Worm (Caenorhabditis elegans): ENCODE measurements around the gene lgc-9.

Gene lgc-9

DNA sequence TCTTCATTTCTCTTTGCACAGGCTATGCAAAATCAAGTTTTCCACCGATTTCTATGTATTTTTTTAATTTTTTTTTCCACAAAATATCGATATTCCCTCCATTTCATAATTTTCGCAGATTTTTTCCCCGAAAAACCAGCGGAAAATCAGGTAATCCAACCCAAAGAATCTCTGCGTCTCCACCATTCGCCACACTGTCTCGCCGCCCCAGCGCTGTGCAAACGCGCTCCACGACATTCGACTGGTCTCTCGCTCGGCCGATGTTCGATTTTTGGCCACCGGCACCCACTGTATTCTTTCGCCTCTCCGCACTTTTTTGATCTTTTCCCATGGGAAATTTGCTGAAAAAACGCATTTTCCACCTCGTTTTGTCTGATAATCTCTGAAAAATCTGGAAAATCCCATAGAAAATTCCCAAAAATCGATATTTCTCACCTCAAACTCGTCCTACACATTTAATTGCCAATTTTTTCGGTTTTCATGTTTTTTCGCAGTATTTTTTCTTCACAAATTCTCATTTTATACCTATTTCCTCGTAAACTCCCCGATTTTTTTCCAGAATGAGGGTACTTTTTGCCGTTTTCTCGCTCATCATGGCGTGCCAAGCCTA, 46.7 kb upstream of the lgc-9 start, which contains the start of gene vha-19 (continued):
- no peak for TF ChIP-seq mxl-1 (tag; optimal IDR thresholded peaks at IDR 0.05)
- no peak for TF ChIP-seq nhr-120 (GFP tag; IDR thresholded peaks at IDR 0.05)
- no peak for TF ChIP-seq hmg-1.2 (GFP tag; IDR thresholded peaks at IDR 0.05)
- TF ChIP-seq mes-4 (tag; optimal IDR thresholded peaks at IDR 0.05): no peak
- no peak for TF ChIP-seq madf-3 (GFP tag; IDR thresholded peaks at IDR 0.05)
- no peak for TF ChIP-seq die-1 (tag; optimal IDR thresholded peaks at IDR 0.05)
- TF ChIP-seq ceh-27 (GFP tag; optimal IDR thresholded peaks at IDR 0.05): peak; percentile 13

DNA sequence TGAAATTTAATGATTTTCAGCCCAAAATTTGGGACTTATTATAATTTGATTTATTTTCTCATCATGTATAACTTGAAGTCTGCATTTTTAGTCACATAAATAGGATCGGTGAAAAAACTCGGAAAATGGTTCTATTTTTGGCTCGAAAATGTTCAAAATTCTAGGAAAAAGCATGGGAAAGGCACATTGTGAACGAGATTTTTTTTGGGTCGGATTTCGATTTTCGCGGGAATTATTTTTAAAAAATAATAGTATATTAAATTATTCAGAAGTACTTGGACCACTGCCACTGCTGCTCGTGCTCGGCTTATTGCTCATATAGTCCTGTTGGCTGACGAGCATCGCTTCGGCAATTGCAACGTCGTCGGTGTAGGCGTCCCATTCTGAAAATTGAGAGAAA, 42.1 kb upstream of the lgc-9 start:
- TF ChIP-seq F52B5.7 (tag; optimal IDR thresholded peaks at IDR 0.05) (peak; percentile 32), rpc-1 (optimal IDR thresholded peaks at IDR 0.05) (no peak), rpc-1 (tag; optimal IDR thresholded peaks at IDR 0.05) (no peak), ztf-26 (tag; optimal IDR thresholded peaks at IDR 0.05) (peak; percentile 35), lin-35 (GFP tag; optimal IDR thresholded peaks at IDR 0.05) (peak in 1 of 3 experiments; percentile 1), F39B2.1 (GFP tag; IDR thresholded peaks at IDR 0.05) (no peak), repo-1 (tag; optimal IDR thresholded peaks at IDR 0.05) (peak; percentile 74)

DNA sequence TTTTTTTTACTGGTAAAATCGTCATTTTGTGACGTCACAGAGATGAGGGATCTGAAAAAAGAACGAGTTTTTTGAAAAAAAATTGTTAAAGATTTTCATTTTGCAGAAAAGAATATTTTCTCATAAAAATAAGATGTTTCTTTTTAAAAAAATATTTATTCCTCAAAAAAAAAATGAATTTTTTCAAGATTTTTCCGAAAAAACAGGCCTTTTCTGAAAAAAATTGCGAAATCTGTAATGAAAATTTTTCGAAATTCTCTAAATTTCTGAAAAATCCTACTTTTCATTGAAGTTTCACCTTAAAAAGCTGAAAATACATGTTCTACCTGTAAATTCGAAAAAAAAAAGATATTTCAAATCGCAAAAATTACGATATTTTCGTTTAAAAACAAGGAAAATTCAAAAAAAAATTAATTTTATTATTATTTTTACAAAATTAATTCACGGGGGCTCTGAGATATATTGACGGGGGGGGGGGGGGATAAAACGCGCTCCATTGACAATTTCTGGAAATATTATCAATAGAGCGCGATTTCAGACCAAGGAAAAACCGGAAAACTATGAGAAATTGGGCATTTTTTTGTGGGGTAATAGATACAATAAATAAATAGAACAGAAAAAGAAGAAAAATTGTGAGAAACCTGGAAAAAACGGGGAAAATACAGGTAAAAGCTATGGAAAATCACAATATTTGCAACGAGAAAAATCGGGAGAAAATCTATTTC, 37.2 kb upstream of the lgc-9 start, which contains the start of gene otub-4:
Gene otub-4, minus strand, starts transcription at position 51 of the 725 bp plus-strand sequence.
- no peak for TF ChIP-seq cebp-1 (GFP tag; IDR thresholded peaks at IDR 0.05)
- TF ChIP-seq cebp-1 (tag; optimal IDR thresholded peaks at IDR 0.05): peak; percentile 24
- no peak for TF ChIP-seq athp-1 (tag; optimal IDR thresholded peaks at IDR 0.05)
- TF ChIP-seq madf-8 (GFP tag; conservative IDR thresholded peaks at IDR 0.05): no peak
- peak; percentile 58; the same call in 1 of the 2 replicates for TF ChIP-seq mcd-1 (GFP tag; IDR thresholded peaks at IDR 0.05)
- TF ChIP-seq nfyb-1 (GFP tag; IDR thresholded peaks at IDR 0.05): no peak
- no peak for TF ChIP-seq lin-40 (tag; optimal IDR thresholded peaks at IDR 0.05)
- TF ChIP-seq snpc-1.1 (tag; optimal IDR thresholded peaks at IDR 0.05; ENCODE audit: insufficient read depth): no peak
- no peak for TF ChIP-seq D2030.7 (GFP tag; IDR thresholded peaks at IDR 0.05)
- TF ChIP-seq aptf-2 (GFP tag; conservative IDR thresholded peaks at IDR 0.05): no peak

DNA sequence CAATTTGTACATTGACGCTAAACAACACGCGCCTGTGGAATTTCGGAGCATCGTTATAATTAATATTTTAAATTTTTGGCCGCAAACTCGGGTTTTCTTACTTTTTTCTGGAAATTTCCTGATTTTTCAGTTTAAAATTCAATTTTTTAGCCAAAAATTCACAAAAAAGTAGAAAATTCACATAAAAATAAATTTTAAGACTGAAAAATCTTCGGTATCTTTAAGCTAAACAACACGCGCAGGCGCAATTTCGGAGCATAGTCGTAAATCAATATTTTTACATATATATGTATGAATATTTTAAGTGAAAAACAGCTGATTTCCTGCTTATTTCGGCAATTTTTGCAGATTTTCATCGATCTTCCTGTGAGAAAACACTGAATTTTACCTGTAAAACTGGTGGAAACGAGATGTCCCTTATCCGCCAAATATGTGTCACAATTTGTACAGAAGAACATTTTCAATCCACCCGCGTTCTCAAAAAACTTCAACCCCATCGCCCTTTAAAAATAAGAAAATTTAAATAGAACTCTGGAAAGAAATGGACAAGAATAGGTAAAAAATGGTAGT, 33.1 kb upstream of the lgc-9 start, which contains the start of gene B0546.3:
Gene B0546.3, minus strand, starts transcription at position 504 of the 570 bp plus-strand sequence.
- TF ChIP-seq ztf-6 (GFP tag; IDR thresholded peaks at IDR 0.05) (no peak), ztf-25 (GFP tag; IDR thresholded peaks at IDR 0.05) (no peak), ceh-91 (GFP tag; IDR thresholded peaks at IDR 0.05) (no peak), F23B12.7 (tag; optimal IDR thresholded peaks at IDR 0.05; ENCODE audit: insufficient read depth) (no peak), chd-7 (tag; optimal IDR thresholded peaks at IDR 0.05) (peak; percentile 39), attf-3 (GFP tag; conservative IDR thresholded peaks at IDR 0.05) (peak; percentile 30; the same call in 1 of the 2 replicates), nhr-120 (GFP tag; IDR thresholded peaks at IDR 0.05) (no peak), repo-1 (tag; optimal IDR thresholded peaks at IDR 0.05) (peak; percentile 54), B0261.1 (tag; optimal IDR thresholded peaks at IDR 0.05) (no peak), ekl-4 (GFP tag; IDR thresholded peaks at IDR 0.05) (peak; percentile 47; the same call in 1 of the 2 replicates), F57C9.4 (tag; optimal IDR thresholded peaks at IDR 0.05) (peak; percentile 59), let-607 (tag; optimal IDR thresholded peaks at IDR 0.05) (no peak), C17E4.6 (GFP tag; IDR thresholded peaks at IDR 0.05) (no peak), cebp-1 (GFP tag; IDR thresholded peaks at IDR 0.05) (no peak), cebp-1 (tag; optimal IDR thresholded peaks at IDR 0.05) (no peak), T07F8.4 (tag; optimal IDR thresholded peaks at IDR 0.05) (no peak), B0336.3 (GFP tag; IDR thresholded peaks at IDR 0.05) (0 out of 2 replicates have a peak, but pooled peaks have one; percentile 29), snpc-4 (GFP tag; optimal IDR thresholded peaks at IDR 0.05) (no peak), snpc-4 (tag; optimal IDR thresholded peaks at IDR 0.05) (peak in 1 of 4 experiments; percentile 11), nfyb-1 (GFP tag; IDR thresholded peaks at IDR 0.05) (0 out of 2 replicates have a peak, but pooled peaks have one; percentile 57), Y53G8AR.9 (GFP tag; conservative IDR thresholded peaks at IDR 0.05) (0 out of 2 replicates have a peak, but pooled peaks have one; percentile 34), tbp1 (GFP tag; optimal IDR thresholded peaks at IDR 0.05) (no peak)

Data from whole organism, young adult.